Worm (Caenorhabditis elegans): ENCODE measurements around the gene fbxa-137.

The fbxa-137 gene

DNA sequence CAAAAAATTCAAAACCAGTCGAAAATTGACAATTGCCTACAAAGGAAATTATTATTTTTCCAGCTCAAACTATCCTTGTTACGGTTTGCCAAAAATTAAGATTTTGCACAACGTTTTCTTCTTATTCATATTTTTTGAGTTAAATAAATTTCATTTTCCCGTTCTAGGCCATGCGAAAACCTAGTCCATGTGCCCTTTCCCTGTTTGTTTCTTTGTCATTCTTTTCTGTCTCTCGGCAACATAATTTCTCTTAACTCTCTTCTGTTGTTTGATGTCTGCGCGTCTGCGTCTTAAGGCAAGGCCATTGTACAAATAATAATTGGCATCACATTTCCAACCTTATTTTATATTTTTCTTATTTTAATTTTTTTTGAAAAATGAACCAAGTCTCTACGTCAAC lies 2.9 kb downstream of the fbxa-137 start, which contains the start of gene nhr-228 (continued):
- TF ChIP-seq dmd-4 (tag; optimal IDR thresholded peaks at IDR 0.05; ENCODE audit: borderline replicate concordance): no peak
- no peak for TF ChIP-seq syd-9 (tag; optimal IDR thresholded peaks at IDR 0.05)
- no peak for TF ChIP-seq ceh-22 (tag; optimal IDR thresholded peaks at IDR 0.05)
- TF ChIP-seq elt-4 (tag; optimal IDR thresholded peaks at IDR 0.05): no peak
- TF ChIP-seq fax-1 (tag; optimal IDR thresholded peaks at IDR 0.05): no peak
- no peak for TF ChIP-seq ceh-18 (tag; optimal IDR thresholded peaks at IDR 0.05)
- no peak for TF ChIP-seq unc-3 (GFP tag; conservative IDR thresholded peaks at IDR 0.05)
- no peak for TF ChIP-seq unc-3 (tag; optimal IDR thresholded peaks at IDR 0.05)
- peak; percentile 13 for TF ChIP-seq unc-42 (tag; optimal IDR thresholded peaks at IDR 0.05)
- TF ChIP-seq eyg-1 (tag; optimal IDR thresholded peaks at IDR 0.05): no peak
- no peak for TF ChIP-seq unc-86 (tag; optimal IDR thresholded peaks at IDR 0.05)
- TF ChIP-seq unc-55 (GFP tag; optimal IDR thresholded peaks at IDR 0.05): no peak
- TF ChIP-seq K09A11.1 (tag; optimal IDR thresholded peaks at IDR 0.05; ENCODE audit: insufficient read depth): no peak
- no peak for TF ChIP-seq ztf-16 (tag; optimal IDR thresholded peaks at IDR 0.05)
- TF ChIP-seq pag-3 (tag; optimal IDR thresholded peaks at IDR 0.05; ENCODE audit: borderline replicate concordance): no peak
- no peak for TF ChIP-seq hlh-30 (tag; optimal IDR thresholded peaks at IDR 0.05; ENCODE audit: insufficient read depth)
- TF ChIP-seq mec-3 (tag; optimal IDR thresholded peaks at IDR 0.05; ENCODE audit: borderline replicate concordance): no peak
- TF ChIP-seq zip-5 (tag; optimal IDR thresholded peaks at IDR 0.05): no peak
- no peak for TF ChIP-seq T23F11.4 (GFP tag; optimal IDR thresholded peaks at IDR 0.05)
- peak; percentile 4 for TF ChIP-seq ceh-2 (tag; optimal IDR thresholded peaks at IDR 0.05)

DNA sequence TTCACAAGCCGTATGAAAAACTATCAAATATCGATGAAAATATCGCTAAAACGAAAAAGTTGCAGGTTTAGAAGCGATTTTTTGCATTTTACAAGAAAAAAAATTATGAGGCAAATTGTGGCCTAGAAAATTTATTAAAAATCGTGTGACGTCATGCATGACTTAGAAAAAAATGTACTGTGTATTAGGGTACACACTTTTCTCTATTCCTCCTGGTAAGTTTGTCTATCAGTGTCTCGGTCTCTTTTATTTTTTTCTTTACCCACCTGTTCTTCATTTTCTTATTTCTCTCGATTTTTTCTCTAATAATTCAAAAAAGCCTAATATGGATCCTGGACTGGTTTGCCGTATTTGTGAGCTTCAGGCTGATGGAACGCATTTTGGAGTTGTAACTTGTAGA lies 6.5 kb downstream of the fbxa-137 start, which contains the start of gene nhr-227:
Gene nhr-227 (plus strand): TSS at position 326 of the 400 bp plus-strand sequence.
- TF ChIP-seq dve-1 (tag; optimal IDR thresholded peaks at IDR 0.05) (no peak), hlh-8 (tag; optimal IDR thresholded peaks at IDR 0.05) (no peak), sox-2 (GFP tag; IDR thresholded peaks at IDR 0.05) (no peak), K09A11.1 (tag; optimal IDR thresholded peaks at IDR 0.05; ENCODE audit: insufficient read depth) (no peak)

DNA sequence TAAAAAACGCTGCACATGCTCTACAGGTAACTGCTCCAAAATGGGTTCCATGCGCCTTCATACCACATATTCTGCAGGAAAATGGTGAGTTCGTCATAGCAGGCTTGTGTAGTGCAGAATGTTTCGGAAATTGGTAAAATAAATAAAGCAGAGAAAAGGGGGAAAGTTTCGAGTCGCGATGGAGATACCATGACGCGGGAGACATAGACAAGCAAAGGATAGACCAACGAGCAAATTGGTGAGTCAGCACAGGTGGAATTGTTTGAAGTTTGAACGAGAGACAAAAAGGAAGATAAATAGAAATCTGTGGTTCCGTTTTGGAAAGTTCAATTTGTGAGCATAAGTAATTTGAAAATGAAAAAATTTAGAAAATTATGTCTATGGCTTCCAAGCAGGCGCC lies 11.7 kb downstream of the fbxa-137 start, which contains the start of gene nhr-225:
Gene nhr-225 (minus strand): TSS at position 146 of the 400 bp plus-strand sequence.
- no peak for TF ChIP-seq unc-86 (tag; optimal IDR thresholded peaks at IDR 0.05)
- TF ChIP-seq syd-9 (tag; optimal IDR thresholded peaks at IDR 0.05): no peak
- no peak for TF ChIP-seq lin-11 (tag; optimal IDR thresholded peaks at IDR 0.05)
- TF ChIP-seq C38D4.7 (GFP tag; optimal IDR thresholded peaks at IDR 0.05): no peak
- no peak for TF ChIP-seq fax-1 (tag; optimal IDR thresholded peaks at IDR 0.05)
- no peak for TF ChIP-seq ceh-14 (tag; optimal IDR thresholded peaks at IDR 0.05)
- TF ChIP-seq madf-2 (tag; optimal IDR thresholded peaks at IDR 0.05): no peak
- TF ChIP-seq dve-1 (tag; optimal IDR thresholded peaks at IDR 0.05): no peak
- no peak for TF ChIP-seq pha-4 (tag; optimal IDR thresholded peaks at IDR 0.05)
- TF ChIP-seq gmeb-2 (tag; optimal IDR thresholded peaks at IDR 0.05): no peak
- TF ChIP-seq unc-42 (tag; optimal IDR thresholded peaks at IDR 0.05): no peak
- no peak for TF ChIP-seq ceh-22 (tag; optimal IDR thresholded peaks at IDR 0.05)
- TF ChIP-seq ahr-1 (tag; optimal IDR thresholded peaks at IDR 0.05): no peak
- TF ChIP-seq F13H6.1 (tag; optimal IDR thresholded peaks at IDR 0.05): no peak
- no peak for TF ChIP-seq ama-1 (optimal IDR thresholded peaks at IDR 0.05)

DNA sequence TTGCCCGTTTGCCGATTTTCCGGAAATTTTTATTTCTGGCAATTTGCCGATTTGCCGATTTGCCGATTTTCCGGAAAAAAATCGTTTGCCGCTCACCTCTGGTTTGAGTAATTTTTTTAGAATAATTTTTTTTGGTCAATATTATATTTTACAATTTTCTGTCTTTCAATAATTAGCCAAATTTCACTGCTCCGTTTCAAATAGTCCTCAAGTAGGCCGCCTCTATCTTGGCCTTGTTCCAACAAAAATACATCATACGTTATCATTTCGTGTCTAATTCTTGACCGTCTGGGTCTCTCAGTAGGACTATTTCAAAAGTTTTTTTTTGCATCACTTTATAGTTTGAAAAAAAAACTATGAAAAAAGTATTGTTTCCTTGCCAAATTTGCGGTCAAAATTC lies 13.6 kb downstream of the fbxa-137 start, which contains the start of gene nhr-115:
Gene nhr-115 (plus strand): TSS at position 301 of the 400 bp plus-strand sequence.
- no peak for TF ChIP-seq elt-4 (tag; optimal IDR thresholded peaks at IDR 0.05)
- TF ChIP-seq nfya-1 (tag; optimal IDR thresholded peaks at IDR 0.05): no peak
- no peak for TF ChIP-seq tbx-7 (tag; optimal IDR thresholded peaks at IDR 0.05)
- TF ChIP-seq syd-9 (tag; optimal IDR thresholded peaks at IDR 0.05): no peak
- TF ChIP-seq unc-3 (GFP tag; conservative IDR thresholded peaks at IDR 0.05): no peak
- no peak for TF ChIP-seq unc-3 (tag; optimal IDR thresholded peaks at IDR 0.05)
- no peak for TF ChIP-seq ceh-31 (tag; optimal IDR thresholded peaks at IDR 0.05)
- TF ChIP-seq K02D7.2 (tag; optimal IDR thresholded peaks at IDR 0.05): no peak
- no peak for TF ChIP-seq hlh-30 (tag; optimal IDR thresholded peaks at IDR 0.05; ENCODE audit: insufficient read depth)
- TF ChIP-seq ceh-34 (tag; optimal IDR thresholded peaks at IDR 0.05): no peak
- no peak for TF ChIP-seq ceh-48 (tag; optimal IDR thresholded peaks at IDR 0.05)
- no peak for TF ChIP-seq C38D4.7 (GFP tag; optimal IDR thresholded peaks at IDR 0.05)
- no peak for TF ChIP-seq ceh-2 (tag; optimal IDR thresholded peaks at IDR 0.05)

All from whole organism, late embryonic.